Worm (Caenorhabditis elegans): ENCODE measurements around the gene cpx-2.

- TF ChIP-seq nhr-28 (tag; optimal IDR thresholded peaks at IDR 0.05), result no peak
- TF ChIP-seq skn-1 (tag; optimal IDR thresholded peaks at IDR 0.05), result no peak
- TF ChIP-seq nhr-25 (tag; optimal IDR thresholded peaks at IDR 0.05; ENCODE audit: borderline replicate concordance, insufficient read depth), result no peak
- no peak for TF ChIP-seq mdl-1 (tag; optimal IDR thresholded peaks at IDR 0.05)
- TF ChIP-seq lin-39 (tag; optimal IDR thresholded peaks at IDR 0.05), result no peak
- no peak for TF ChIP-seq aly-2 (tag; optimal IDR thresholded peaks at IDR 0.05)
- no peak for TF ChIP-seq F49E8.2 (tag; optimal IDR thresholded peaks at IDR 0.05; ENCODE audit: borderline replicate concordance)
These were observed 44.7 kb upstream of the cpx-2 start for ce11 chrX:13115694-13116093.

All from whole organism, L4 larva.